Fruit fly (Drosophila melanogaster) whole organism: ENCODE results near the gene klar.

Source experiments
- CG8478 ChIP-seq: fragments of >200 bp; optimal IDR thresholded peaks from 2 replicates; lab custom pipeline; 2018; ENCODE audit warnings: inconsistent platforms
- Dll ChIP-seq: fragments of >200 bp; optimal IDR thresholded peaks from 2 replicates; lab custom pipeline; 2017
- EcR ChIP-seq, 2 experiments: fragments of >200 bp; optimal IDR thresholded peaks; 2 replicates each; lab custom pipeline; 2017; ENCODE audit warnings: missing biosample characterization in 2 of 2, missing genetic modification characterization in 2 of 2, missing genetic modification reagents in 2 of 2
- pan ChIP-seq: fragments of >200 bp; optimal IDR thresholded peaks from 2 replicates; lab custom pipeline; 2017
- psq ChIP-seq: fragments of >200 bp; optimal IDR thresholded peaks from 2 replicates; lab custom pipeline; 2017
- usp ChIP-seq: fragments of >200 bp; optimal IDR thresholded peaks from 2 replicates; lab custom pipeline; 2017; ENCODE audit warnings: missing biosample characterization, missing genetic modification characterization, mixed read lengths

Gene klar

dm6 chr3L:540432-540973, at the start of gene klar, which contains the start of gene BORCS6:
Gene klar, minus strand, starts transcription at chr3L:540614.
Gene BORCS6, plus strand, starts transcription at chr3L:540851.
- no peak for TF ChIP-seq usp (GFP tag; lab: Kevin White, UChicago)
- no peak for TF ChIP-seq CG8478 (lab: Kevin White, UChicago)
- no peak for TF ChIP-seq psq (lab: Kevin White, UChicago)
- no peak for TF ChIP-seq Dll (lab: Kevin White, UChicago)
- peak in 1 of 2 experiments; percentile 2 for TF ChIP-seq EcR (GFP tag; optimal IDR thresholded peaks at IDR 0.05; lab: Kevin White, UChicago)

- TF ChIP-seq Dll (lab: Kevin White, UChicago): no peak
- no peak for TF ChIP-seq EcR (GFP tag; optimal IDR thresholded peaks at IDR 0.05; lab: Kevin White, UChicago)
- TF ChIP-seq psq (lab: Kevin White, UChicago): no peak
- TF ChIP-seq usp (GFP tag; lab: Kevin White, UChicago): no peak
- no peak for TF ChIP-seq CG8478 (lab: Kevin White, UChicago)
- no peak for TF ChIP-seq pan (lab: Kevin White, UChicago)
Measured at dm6 chr3L:589290-590281, 49.2 kb upstream of the klar start.

- TF ChIP-seq CG8478 (lab: Kevin White, UChicago): no peak
- TF ChIP-seq EcR (GFP tag; optimal IDR thresholded peaks at IDR 0.05; lab: Kevin White, UChicago): no peak
- TF ChIP-seq psq (lab: Kevin White, UChicago): no peak
- TF ChIP-seq Dll (lab: Kevin White, UChicago): no peak
- TF ChIP-seq usp (GFP tag; lab: Kevin White, UChicago): no peak
- no peak for TF ChIP-seq pan (lab: Kevin White, UChicago)
Measured at dm6 chr3L:589174-589289, 48.6 kb upstream of the klar start, which contains the start of gene Kah. Gene Kah, minus strand, starts transcription at chr3L:589274.

dm6 chr3L:587827-588226, 47.4 kb upstream of the klar start:
- no peak for TF ChIP-seq psq (lab: Kevin White, UChicago)
- peak in 1 of 2 experiments; percentile 24 for TF ChIP-seq EcR (GFP tag; optimal IDR thresholded peaks at IDR 0.05; lab: Kevin White, UChicago)

- no peak for TF ChIP-seq psq (lab: Kevin White, UChicago)
- TF ChIP-seq pan (lab: Kevin White, UChicago): no peak
- TF ChIP-seq usp (GFP tag; lab: Kevin White, UChicago): no peak
- TF ChIP-seq CG8478 (lab: Kevin White, UChicago): no peak
- no peak for TF ChIP-seq Dll (lab: Kevin White, UChicago)
- TF ChIP-seq EcR (GFP tag; optimal IDR thresholded peaks at IDR 0.05; lab: Kevin White, UChicago): no peak
Measured at dm6 chr3L:586582-587213, 46.3 kb upstream of the klar start.

dm6 chr3L:581037-581436, 40.6 kb upstream of the klar start, which contains the start of gene Ppm1:
Gene Ppm1, plus strand, starts transcription at chr3L:581337.
- TF ChIP-seq psq (lab: Kevin White, UChicago) (no peak), usp (GFP tag; lab: Kevin White, UChicago) (no peak), pan (lab: Kevin White, UChicago) (no peak), EcR (GFP tag; optimal IDR thresholded peaks at IDR 0.05; lab: Kevin White, UChicago) (no peak), Dll (lab: Kevin White, UChicago) (no peak), CG8478 (lab: Kevin White, UChicago) (no peak)

dm6 chr3L:572940-573339, 32.5 kb upstream of the klar start:
- no peak for TF ChIP-seq CG8478 (lab: Kevin White, UChicago)
- no peak for TF ChIP-seq EcR (GFP tag; optimal IDR thresholded peaks at IDR 0.05; lab: Kevin White, UChicago)
- TF ChIP-seq psq (lab: Kevin White, UChicago): no peak
- no peak for TF ChIP-seq Dll (lab: Kevin White, UChicago)
- no peak for TF ChIP-seq usp (GFP tag; lab: Kevin White, UChicago)
- TF ChIP-seq pan (lab: Kevin White, UChicago): no peak

- TF ChIP-seq EcR (GFP tag; optimal IDR thresholded peaks at IDR 0.05; lab: Kevin White, UChicago): no peak
- no peak for TF ChIP-seq usp (GFP tag; lab: Kevin White, UChicago)
- no peak for TF ChIP-seq CG8478 (lab: Kevin White, UChicago)
- no peak for TF ChIP-seq pan (lab: Kevin White, UChicago)
- no peak for TF ChIP-seq Dll (lab: Kevin White, UChicago)
- no peak for TF ChIP-seq psq (lab: Kevin White, UChicago)
Measured at dm6 chr3L:565964-566627, 25.7 kb upstream of the klar start.

dm6 chr3L:565561-565960, 25.1 kb upstream of the klar start:
- TF ChIP-seq psq (lab: Kevin White, UChicago) (no peak), Dll (lab: Kevin White, UChicago) (no peak), EcR (GFP tag; optimal IDR thresholded peaks at IDR 0.05; lab: Kevin White, UChicago) (no peak), pan (lab: Kevin White, UChicago) (no peak), CG8478 (lab: Kevin White, UChicago) (no peak), usp (GFP tag; lab: Kevin White, UChicago) (no peak)

- no peak for TF ChIP-seq EcR (GFP tag; optimal IDR thresholded peaks at IDR 0.05; lab: Kevin White, UChicago)
- TF ChIP-seq CG8478 (lab: Kevin White, UChicago): no peak
- no peak for TF ChIP-seq usp (GFP tag; lab: Kevin White, UChicago)
- no peak for TF ChIP-seq psq (lab: Kevin White, UChicago)
- no peak for TF ChIP-seq Dll (lab: Kevin White, UChicago)
- no peak for TF ChIP-seq pan (lab: Kevin White, UChicago)
Measured at dm6 chr3L:563951-564350, 23.5 kb upstream of the klar start.
